Worm (Caenorhabditis elegans) whole organism, L4/young adult: ENCODE data around the gene fat-5.

ENCODE experiments used
- W03F9.2 ChIP-seq: fragments of 150-350 bp; optimal IDR thresholded peaks from 2 replicates; lab custom pipeline; 2014; ENCODE audit warnings: missing biosample characterization, missing genetic modification characterization
- dao-5 ChIP-seq: sonication (generic microtip); optimal IDR thresholded peaks from 2 replicates; lab custom pipeline; 2016; ENCODE audit warnings: missing genotype, missing genetic modification characterization, moderate library complexity, missing compliant biosample characterization
- him-1 ChIP-seq: sonication (generic microtip); optimal IDR thresholded peaks from 2 replicates; lab custom pipeline; 2016; ENCODE audit warnings: missing genotype, missing genetic modification reagents, missing genetic modification characterization, missing compliant biosample characterization

DNA sequence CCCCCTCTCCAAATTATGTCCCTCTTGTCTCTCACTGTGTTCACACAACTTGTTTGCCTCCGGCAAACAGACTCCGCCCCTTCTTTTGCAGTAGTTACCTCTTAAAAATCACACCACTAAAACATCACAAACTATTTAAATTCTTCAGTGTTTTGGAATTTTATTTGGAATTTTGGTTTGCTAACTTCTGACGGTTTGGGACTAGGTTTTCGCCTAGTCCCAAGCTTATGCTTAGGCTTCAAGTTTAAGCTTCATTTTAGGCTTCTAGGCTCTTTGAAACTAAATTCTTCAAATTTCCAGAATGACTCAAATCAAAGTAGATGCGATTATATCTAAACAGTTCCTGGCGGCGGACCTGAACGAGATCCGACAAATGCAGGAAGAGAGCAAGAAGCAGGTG lies at the start of gene fat-5:
- TF ChIP-seq him-1 (no peak), dao-5 (tag; lab: Kevin White, UChicago) (no peak), W03F9.2 (tag; lab: Kevin White, UChicago) (no peak)
